Worm (Caenorhabditis elegans) whole organism, L1 larva: ENCODE data around the gene B0547.2.

Source experiments
- C34B4.2 ChIP-seq: sonication (generic microtip); optimal IDR thresholded peaks from 2 replicates; lab custom pipeline; 2017; ENCODE audit warnings: mild to moderate bottlenecking, missing genetic modification characterization, missing compliant biosample characterization
- F16B12.6 ChIP-seq: fragments of 150-350 bp; optimal IDR thresholded peaks from 2 replicates; lab custom pipeline; 2014; ENCODE audit warnings: missing biosample characterization, missing genetic modification characterization
- aha-1 ChIP-seq: fragments of 150-350 bp; optimal IDR thresholded peaks from 2 replicates; lab custom pipeline; 2014; ENCODE audit warnings: missing biosample characterization, missing genetic modification characterization
- egl-13 ChIP-seq: sonication (generic microtip); optimal IDR thresholded peaks from 2 replicates; lab custom pipeline; 2016; ENCODE audit warnings: missing genotype, missing genetic modification reagents, missing genetic modification characterization, missing compliant biosample characterization
- fkh-10 ChIP-seq: sonication (generic microtip); optimal IDR thresholded peaks from 2 replicates; lab custom pipeline; 2017; ENCODE audit warnings: missing biosample characterization, missing genetic modification reagents, missing genetic modification characterization
- fkh-4 ChIP-seq: sonication (generic microtip); optimal IDR thresholded peaks from 2 replicates; lab custom pipeline; 2016; ENCODE audit warnings: missing compliant biosample characterization, missing genetic modification characterization, borderline replicate concordance
- fos-1 ChIP-seq: fragments of 150-350 bp; optimal IDR thresholded peaks from 2 replicates; lab custom pipeline; 2014; ENCODE audit warnings: missing biosample characterization, missing genetic modification characterization
- grh-1 ChIP-seq: fragments of 200-800 bp; sonication (Bioruptor generic); IDR thresholded peaks from 2 replicates; pipeline ENCODE4 v1.3.6; 2022; ENCODE audit warnings: missing genetic modification reagents, missing genetic modification characterization, missing compliant biosample characterization
- hlh-4 ChIP-seq: sonication (generic microtip); optimal IDR thresholded peaks from 2 replicates; lab custom pipeline; 2016; ENCODE audit warnings: mild to moderate bottlenecking, missing genetic modification characterization, missing compliant biosample characterization
- lin-14 ChIP-seq: fragments of 200-800 bp; sonication (Bioruptor generic); optimal IDR thresholded peaks from 2 replicates; lab custom pipeline; 2018; ENCODE audit warnings: mild to moderate bottlenecking, missing genetic modification characterization, moderate library complexity, missing compliant biosample characterization
- lin-15B ChIP-seq: fragments of 150-350 bp; sonication (generic microtip); optimal IDR thresholded peaks from 3 replicates; lab custom pipeline; 2014; ENCODE audit warnings: missing biosample characterization, missing genetic modification characterization
- lsy-2 ChIP-seq, 2 experiments: fragments of 150-350 bp; optimal IDR thresholded peaks; 2 replicates each; lab custom pipeline; 2014; ENCODE audit warnings: missing biosample characterization in 2 of 2, missing genetic modification characterization in 2 of 2
- mab-9 ChIP-seq: fragments of 200-800 bp; sonication (Bioruptor generic); IDR thresholded peaks from 2 replicates; pipeline ENCODE4 v1.3.6; 2022; ENCODE audit warnings: missing genetic modification reagents, missing genetic modification characterization, missing compliant biosample characterization
- nhr-28 ChIP-seq: fragments of 150-350 bp; optimal IDR thresholded peaks from 2 replicates; lab custom pipeline; 2014; ENCODE audit warnings: missing biosample characterization, missing genetic modification characterization
- nhr-47 ChIP-seq: sonication (generic microtip); optimal IDR thresholded peaks from 2 replicates; lab custom pipeline; 2016; ENCODE audit warnings: mild to moderate bottlenecking, missing genetic modification characterization, moderate library complexity, missing compliant biosample characterization
- nhr-71 ChIP-seq: sonication (generic microtip); optimal IDR thresholded peaks from 2 replicates; lab custom pipeline; 2016; ENCODE audit warnings: mild to moderate bottlenecking, missing genetic modification characterization, moderate library complexity, missing compliant biosample characterization
- pag-3 ChIP-seq: sonication (generic microtip); optimal IDR thresholded peaks from 2 replicates; lab custom pipeline; 2017; ENCODE audit warnings: missing genetic modification characterization, mild to moderate bottlenecking, missing compliant biosample characterization, antibody characterized with exemption, borderline replicate concordance; ENCODE audit not compliant: insufficient read depth
- pax-3 ChIP-seq: fragments of 200-800 bp; sonication (Bioruptor generic); optimal IDR thresholded peaks from 2 replicates; lab custom pipeline; 2018; ENCODE audit warnings: mild to moderate bottlenecking, missing genetic modification characterization, moderate library complexity, missing compliant biosample characterization
- rnt-1 ChIP-seq: sonication (generic microtip); optimal IDR thresholded peaks from 2 replicates; lab custom pipeline; 2016; ENCODE audit warnings: mild to moderate bottlenecking, missing genetic modification characterization, moderate library complexity, missing compliant biosample characterization
- sox-4 ChIP-seq: sonication (generic microtip); optimal IDR thresholded peaks from 2 replicates; lab custom pipeline; 2016; ENCODE audit warnings: missing genetic modification characterization, missing compliant biosample characterization
- swsn-7 ChIP-seq: sonication (generic microtip); optimal IDR thresholded peaks from 2 replicates; lab custom pipeline; 2016; ENCODE audit warnings: missing genetic modification characterization, missing compliant biosample characterization
- tbx-2 ChIP-seq: sonication (generic microtip); optimal IDR thresholded peaks from 2 replicates; lab custom pipeline; 2016; ENCODE audit warnings: missing genetic modification characterization, missing compliant biosample characterization
- tlp-1 ChIP-seq: fragments of 150-350 bp; optimal IDR thresholded peaks from 2 replicates; lab custom pipeline; 2014; ENCODE audit warnings: missing biosample characterization, missing genetic modification characterization
- unc-30 ChIP-seq: sonication (generic microtip); optimal IDR thresholded peaks from 2 replicates; lab custom pipeline; 2017; ENCODE audit warnings: missing biosample characterization, missing genetic modification characterization
- unc-98 ChIP-seq: fragments of 200-800 bp; sonication (Bioruptor generic); IDR thresholded peaks from 2 replicates; pipeline ENCODE4 v1.3.6; 2022; ENCODE audit warnings: missing genetic modification characterization, missing compliant biosample characterization
- xbp-1 ChIP-seq: sonication (generic microtip); optimal IDR thresholded peaks from 2 replicates; lab custom pipeline; 2016; ENCODE audit warnings: missing genetic modification characterization, missing compliant biosample characterization
- ztf-11 ChIP-seq, 2 experiments: sonication (generic microtip); optimal IDR thresholded peaks; 2 replicates each; lab custom pipeline; 2016 to 2017; ENCODE audit warnings: missing genetic modification characterization in 2 of 2, missing biosample characterization in 1 of 2, missing compliant biosample characterization in 1 of 2

The B0547.2 gene

ce11 chrIV:5682547-5683234 is 36.9 kb downstream of the B0547.2 start, which contains the start of the genes C55C3.7 and C55C3.6:
Gene C55C3.7 (minus strand): TSS chrIV:5682647.
Gene C55C3.6 (plus strand): TSS chrIV:5683184.
- TF ChIP-seq lin-14 (GFP tag; lab: Kevin White, UChicago) (no peak), grh-1 (no peak), sox-4 (tag; lab: Kevin White, UChicago) (no peak), unc-30 (tag; lab: Kevin White, UChicago) (no peak), unc-98 (GFP tag; lab: Robert Waterston, UW) (no peak), lsy-2 (tag; optimal IDR thresholded peaks at IDR 0.05; lab: Kevin White, UChicago) (no peak), pax-3 (no peak), aha-1 (tag; lab: Kevin White, UChicago) (no peak), egl-13 (tag; lab: Kevin White, UChicago) (no peak), hlh-4 (tag; lab: Kevin White, UChicago) (no peak), F16B12.6 (tag; lab: Kevin White, UChicago) (no peak), pag-3 (tag; lab: Kevin White, UChicago) (no peak), xbp-1 (tag; lab: Kevin White, UChicago) (no peak)

DNA sequence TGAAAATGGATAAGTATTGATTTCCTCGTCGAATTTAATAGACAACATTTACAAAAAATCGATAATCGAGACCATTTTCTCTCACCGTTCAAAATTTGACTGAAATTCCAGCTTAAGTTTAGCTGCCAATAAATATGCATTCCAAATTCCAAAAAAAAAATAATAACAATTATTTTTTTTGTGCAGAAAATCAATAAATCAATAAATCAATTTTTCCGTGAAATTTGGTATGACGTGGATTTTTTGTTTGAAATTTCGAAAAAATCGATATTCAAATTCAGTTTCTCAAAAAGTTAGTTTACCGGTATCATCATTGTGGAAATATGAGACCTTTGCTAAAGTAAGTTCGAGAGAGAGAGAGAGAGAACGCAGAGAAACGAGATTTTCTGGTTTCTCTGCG is 39.2 kb downstream of the B0547.2 start, which contains the start of gene C55C3.3:
C55C3.3 (plus strand) TSS at position 274 of the 400 bp plus-strand sequence.
- TF ChIP-seq nhr-47 (no peak), mab-9 (no peak)

DNA sequence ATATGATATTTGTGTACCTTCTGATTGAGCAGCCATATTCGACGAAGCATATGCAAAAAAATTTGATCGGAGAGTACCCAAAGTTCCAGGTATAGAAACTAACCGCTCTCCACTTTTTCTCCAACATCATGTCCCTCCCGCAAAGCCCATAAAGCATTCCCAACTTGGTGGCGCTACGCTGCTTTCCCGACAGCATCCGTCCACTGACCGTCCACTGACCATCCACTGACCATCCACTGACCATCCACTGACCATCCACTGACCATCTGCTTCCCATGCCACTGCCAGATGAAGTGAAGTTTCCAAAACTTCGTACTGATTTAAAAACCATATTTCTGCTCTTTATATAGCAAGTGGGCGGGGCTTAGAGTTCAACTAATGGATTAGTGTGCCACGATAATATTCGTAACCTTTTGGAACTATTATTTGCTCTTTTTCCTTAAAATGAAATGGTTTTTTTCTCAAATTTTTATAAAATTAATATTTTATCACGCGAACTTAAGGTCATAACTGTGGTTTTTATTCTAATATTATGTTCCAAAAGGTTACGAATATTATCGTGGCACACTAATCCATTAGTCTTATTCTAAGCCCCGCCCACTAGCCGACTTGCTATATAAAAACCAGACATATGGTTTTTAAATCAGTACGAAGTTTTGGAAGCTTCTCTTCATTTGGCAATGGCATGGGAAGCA is 44.7 kb downstream of the B0547.2 start, which contains the start of gene C55C3.8:
C55C3.8 (plus strand) TSS at position 645 of the 695 bp plus-strand sequence.
- TF ChIP-seq tbx-2 (tag; lab: Kevin White, UChicago) (no peak), nhr-28 (tag; lab: Kevin White, UChicago) (no peak), swsn-7 (tag; lab: Kevin White, UChicago) (no peak), lin-15B (tag; lab: Kevin White, UChicago) (no peak), nhr-47 (no peak), fos-1 (tag; lab: Kevin White, UChicago) (no peak), nhr-71 (tag; lab: Kevin White, UChicago) (no peak), fkh-4 (no peak), C34B4.2 (no peak), ztf-11 (tag; optimal IDR thresholded peaks at IDR 0.05; lab: Kevin White, UChicago) (no peak), F16B12.6 (tag; lab: Kevin White, UChicago) (no peak), tlp-1 (tag; lab: Kevin White, UChicago) (no peak), hlh-4 (tag; lab: Kevin White, UChicago) (no peak), rnt-1 (tag; lab: Kevin White, UChicago) (no peak), fkh-10 (GFP tag; lab: Kevin White, UChicago) (no peak)
- TF ChIP-seq, all 84 proteins: peak for 0
